Fruit fly (Drosophila melanogaster): ENCODE data around the gene CG17294.

Gene CG17294

dm6 chr2L:8416350-8417046 is 39.7 kb downstream of the CG17294 start (continued):
- TF ChIP-seq Eip93F (GFP tag; optimal IDR thresholded peaks at IDR 0.05) (no peak), Lpt (GFP tag; optimal IDR thresholded peaks at IDR 0.05) (peak; percentile 67), Sox102F (GFP tag; optimal IDR thresholded peaks at IDR 0.05) (peak; percentile 88), topi (GFP tag; optimal IDR thresholded peaks at IDR 0.05) (peak; percentile 78), CG6792 (GFP tag; optimal IDR thresholded peaks at IDR 0.05) (peak; percentile 76), CG6276 (GFP tag; optimal IDR thresholded peaks at IDR 0.05) (peak; percentile 16), CG32006 (GFP tag; optimal IDR thresholded peaks at IDR 0.05) (peak; percentile 65), vri (GFP tag; optimal IDR thresholded peaks at IDR 0.05) (peak; percentile 55), dsx (GFP tag; optimal IDR thresholded peaks at IDR 0.05; ENCODE audit: poor library complexity, severe bottlenecking) (peak; percentile 84), spab (GFP tag; optimal IDR thresholded peaks at IDR 0.05) (peak; percentile 75), achi (GFP tag; optimal IDR thresholded peaks at IDR 0.05) (peak; percentile 72), CG7368 (GFP tag; optimal IDR thresholded peaks at IDR 0.05) (peak; percentile 60), esn (GFP tag; optimal IDR thresholded peaks at IDR 0.05) (peak; percentile 85), Eip78C (GFP tag) (peak; percentile 94), CG11902 (GFP tag; optimal IDR thresholded peaks at IDR 0.05) (peak; percentile 30), acj6 (GFP tag; optimal IDR thresholded peaks at IDR 0.05) (peak; percentile 65), CG1621 (tag; optimal IDR thresholded peaks at IDR 0.05) (peak; percentile 71), CG31627 (GFP tag; optimal IDR thresholded peaks at IDR 0.05) (peak; percentile 73)

dm6 chr2L:8417562-8417961 is 40.7 kb downstream of the CG17294 start:
- TF ChIP-seq vri (GFP tag; optimal IDR thresholded peaks at IDR 0.05): peak; percentile 20
- peak; percentile 31 for TF ChIP-seq svp (GFP tag)
- TF ChIP-seq esn (GFP tag; optimal IDR thresholded peaks at IDR 0.05): peak; percentile 23
- TF ChIP-seq Eip78C (GFP tag): peak; percentile 52
- peak; percentile 4 for TF ChIP-seq Blimp-1 (GFP tag; optimal IDR thresholded peaks at IDR 0.05)
- peak; percentile 34 for TF ChIP-seq fkh (GFP tag; optimal IDR thresholded peaks at IDR 0.05)
- TF ChIP-seq lz (GFP tag; optimal IDR thresholded peaks at IDR 0.05): no peak
- TF ChIP-seq Met (GFP tag; optimal IDR thresholded peaks at IDR 0.05): no peak
- TF ChIP-seq CG11902 (GFP tag; optimal IDR thresholded peaks at IDR 0.05): no peak
- TF ChIP-seq fd59A (GFP tag; optimal IDR thresholded peaks at IDR 0.05): no peak

dm6 chr2L:8418113-8418885 is 41.5 kb downstream of the CG17294 start:
- TF ChIP-seq CG16779 (tag; optimal IDR thresholded peaks at IDR 0.05): no peak
- TF ChIP-seq Blimp-1 (GFP tag; optimal IDR thresholded peaks at IDR 0.05): no peak
- TF ChIP-seq spab (GFP tag; optimal IDR thresholded peaks at IDR 0.05): peak; percentile 11
- peak; percentile 32 for TF ChIP-seq CG6808 (GFP tag; optimal IDR thresholded peaks at IDR 0.05)
- no peak for TF ChIP-seq dsx (GFP tag; optimal IDR thresholded peaks at IDR 0.05; ENCODE audit: poor library complexity, severe bottlenecking)
- no peak for TF ChIP-seq CG7368 (GFP tag; optimal IDR thresholded peaks at IDR 0.05)
- peak; percentile 38 for TF ChIP-seq CG9139 (GFP tag; optimal IDR thresholded peaks at IDR 0.05)
- no peak for TF ChIP-seq esn (GFP tag; optimal IDR thresholded peaks at IDR 0.05)
- no peak for TF ChIP-seq fkh (GFP tag; optimal IDR thresholded peaks at IDR 0.05)
- TF ChIP-seq Eip78C (GFP tag): peak; percentile 61
- no peak for TF ChIP-seq Lpt (GFP tag; optimal IDR thresholded peaks at IDR 0.05)
- no peak for TF ChIP-seq CG34406 (GFP tag; optimal IDR thresholded peaks at IDR 0.05)
- TF ChIP-seq Sox14 (GFP tag; optimal IDR thresholded peaks at IDR 0.05): no peak
- no peak for TF ChIP-seq Hr4 (GFP tag; optimal IDR thresholded peaks at IDR 0.05)
- no peak for TF ChIP-seq dac (GFP tag; optimal IDR thresholded peaks at IDR 0.05)
- no peak for TF ChIP-seq CG10669 (GFP tag; optimal IDR thresholded peaks at IDR 0.05)
- no peak for TF ChIP-seq CG6163 (GFP tag; IDR thresholded peaks at IDR 0.05)
- TF ChIP-seq Sox102F (GFP tag; optimal IDR thresholded peaks at IDR 0.05): no peak
- TF ChIP-seq Eip75B (GFP tag; optimal IDR thresholded peaks at IDR 0.05): no peak
- TF ChIP-seq fd59A (GFP tag; optimal IDR thresholded peaks at IDR 0.05): no peak
- TF ChIP-seq ss (GFP tag; optimal IDR thresholded peaks at IDR 0.05): peak; percentile 36 to 49
- no peak for TF ChIP-seq Met (GFP tag; optimal IDR thresholded peaks at IDR 0.05)
- peak; percentile 22 for TF ChIP-seq CG6276 (GFP tag; optimal IDR thresholded peaks at IDR 0.05)
- TF ChIP-seq CG6854 (GFP tag; optimal IDR thresholded peaks at IDR 0.05): no peak
- TF ChIP-seq Gug (GFP tag; IDR thresholded peaks at IDR 0.05): no peak
- no peak for TF ChIP-seq CG11294 (GFP tag; IDR thresholded peaks at IDR 0.05)
- peak; percentile 57 for TF ChIP-seq svp (GFP tag)
- 0 out of 3 replicates have a peak, but pooled peaks have one; percentile 17 for TF ChIP-seq CG8119 (GFP tag; IDR thresholded peaks at IDR 0.05)
- TF ChIP-seq CG4318 (GFP tag; optimal IDR thresholded peaks at IDR 0.05): no peak
- TF ChIP-seq achi (GFP tag; optimal IDR thresholded peaks at IDR 0.05): no peak
- no peak for TF ChIP-seq CG31627 (GFP tag; optimal IDR thresholded peaks at IDR 0.05)
- no peak for TF ChIP-seq salr (GFP tag; optimal IDR thresholded peaks at IDR 0.05)
- TF ChIP-seq CG6792 (GFP tag; optimal IDR thresholded peaks at IDR 0.05): no peak
- TF ChIP-seq Smox (GFP tag; optimal IDR thresholded peaks at IDR 0.05): no peak

Measured in whole organism, prepupa.